Worm (Caenorhabditis elegans) whole organism, L3 larva: ENCODE data around the gene ZC132.3.
A peak's percentile ranks its signal among the peaks of the same experiment; 100 is the strongest.

Source experiments
- R02D3.7 ChIP-seq: fragments of 150-350 bp; optimal IDR thresholded peaks from 2 replicates; lab custom pipeline; 2014; ENCODE audit warnings: missing biosample characterization, missing genetic modification characterization
- aly-2 ChIP-seq: fragments of 150-350 bp; optimal IDR thresholded peaks from 2 replicates; lab custom pipeline; 2014; ENCODE audit warnings: missing biosample characterization, missing genetic modification characterization
- ama-1 ChIP-seq: fragments of 150-350 bp; optimal IDR thresholded peaks from 2 replicates; lab custom pipeline; 2018
- ceh-16 ChIP-seq: sonication (generic microtip); optimal IDR thresholded peaks from 2 replicates; lab custom pipeline; 2017; ENCODE audit warnings: missing biosample characterization, missing genetic modification characterization
- ceh-28 ChIP-seq: fragments of 150-350 bp; optimal IDR thresholded peaks from 2 replicates; lab custom pipeline; 2014; ENCODE audit warnings: missing biosample characterization, missing genetic modification reagents, missing genetic modification characterization
- ceh-82 ChIP-seq: fragments of 150-350 bp; optimal IDR thresholded peaks from 2 replicates; lab custom pipeline; 2014; ENCODE audit warnings: missing biosample characterization, missing genetic modification characterization
- ceh-9 ChIP-seq: sonication (generic microtip); optimal IDR thresholded peaks from 2 replicates; lab custom pipeline; 2018; ENCODE audit warnings: missing biosample characterization, missing genetic modification characterization
- daf-12 ChIP-seq: fragments of 150-350 bp; optimal IDR thresholded peaks from 2 replicates; lab custom pipeline; 2014; ENCODE audit warnings: missing biosample characterization, missing genetic modification reagents, missing genetic modification characterization
- egl-27 ChIP-seq: sonication (generic microtip); optimal IDR thresholded peaks from 4 replicates; lab custom pipeline; 2017; ENCODE audit warnings: missing biosample characterization, missing genetic modification reagents, missing genetic modification characterization
- egl-5 ChIP-seq: fragments of 150-350 bp; optimal IDR thresholded peaks from 2 replicates; lab custom pipeline; 2017; ENCODE audit warnings: missing biosample characterization, missing genetic modification reagents, missing genetic modification characterization, inconsistent platforms
- elt-1 ChIP-seq: fragments of 150-350 bp; optimal IDR thresholded peaks from 2 replicates; lab custom pipeline; 2014; ENCODE audit warnings: missing biosample characterization, missing genetic modification characterization
- elt-2 ChIP-seq: sonication (generic microtip); optimal IDR thresholded peaks from 2 replicates; lab custom pipeline; 2016; ENCODE audit warnings: missing genetic modification reagents, mild to moderate bottlenecking, missing genetic modification characterization, missing compliant biosample characterization
- elt-3 ChIP-seq, 3 experiments: fragments of 150-350 bp in 1 of 3; sonication (generic microtip) in 2 of 3; optimal IDR thresholded peaks; 2 replicates in 2 of 3; 4 replicates in 1 of 3; lab custom pipeline; 2014 to 2017; ENCODE audit warnings: missing biosample characterization in 3 of 3, missing genetic modification characterization in 3 of 3
- fkh-10 ChIP-seq: sonication (generic microtip); optimal IDR thresholded peaks from 2 replicates; lab custom pipeline; 2017; ENCODE audit warnings: missing biosample characterization, missing genetic modification reagents, missing genetic modification characterization
- fkh-2 ChIP-seq: fragments of 150-350 bp; optimal IDR thresholded peaks from 2 replicates; lab custom pipeline; 2014; ENCODE audit warnings: missing biosample characterization, missing genetic modification reagents, missing genetic modification characterization
- hmg-11 ChIP-seq: sonication (generic microtip); optimal IDR thresholded peaks from 2 replicates; lab custom pipeline; 2016; ENCODE audit warnings: missing genetic modification characterization, missing compliant biosample characterization
- lin-39 ChIP-seq: fragments of 150-350 bp; optimal IDR thresholded peaks from 2 replicates; lab custom pipeline; 2018; ENCODE audit warnings: missing biosample characterization, missing genetic modification reagents, missing genetic modification characterization
- mml-1 ChIP-seq: fragments of 150-350 bp; sonication (generic microtip); optimal IDR thresholded peaks from 3 replicates; lab custom pipeline; 2014; ENCODE audit warnings: missing biosample characterization, missing genetic modification characterization
- nfya-1 ChIP-seq: sonication (generic microtip); optimal IDR thresholded peaks from 2 replicates; lab custom pipeline; 2017; ENCODE audit warnings: missing genetic modification characterization, mild to moderate bottlenecking, missing compliant biosample characterization, antibody characterized with exemption, moderate library complexity; ENCODE audit not compliant: insufficient read depth
- nhr-11 ChIP-seq: fragments of 150-350 bp; optimal IDR thresholded peaks from 2 replicates; lab custom pipeline; 2014; ENCODE audit warnings: missing biosample characterization, missing genetic modification characterization
- nhr-23 ChIP-seq: fragments of 150-350 bp; optimal IDR thresholded peaks from 2 replicates; lab custom pipeline; 2014; ENCODE audit warnings: missing biosample characterization, missing genetic modification reagents, missing genetic modification characterization
- nhr-237 ChIP-seq: fragments of 150-350 bp; optimal IDR thresholded peaks from 2 replicates; lab custom pipeline; 2014; ENCODE audit warnings: missing biosample characterization, missing genetic modification characterization
- nhr-28 ChIP-seq: fragments of 150-350 bp; optimal IDR thresholded peaks from 2 replicates; lab custom pipeline; 2014; ENCODE audit warnings: missing biosample characterization, missing genetic modification characterization
- nhr-43 ChIP-seq: sonication (generic microtip); optimal IDR thresholded peaks from 2 replicates; lab custom pipeline; 2016; ENCODE audit warnings: mild to moderate bottlenecking, missing genetic modification characterization, missing compliant biosample characterization; ENCODE audit not compliant: poor library complexity, severe bottlenecking
- nhr-67 ChIP-seq: fragments of 150-350 bp; optimal IDR thresholded peaks from 2 replicates; lab custom pipeline; 2014; ENCODE audit warnings: missing biosample characterization, missing genetic modification characterization
- nhr-76 ChIP-seq: fragments of 150-350 bp; sonication (generic microtip); optimal IDR thresholded peaks from 5 replicates; lab custom pipeline; 2014; ENCODE audit warnings: missing biosample characterization, missing genetic modification characterization
- nhr-77 ChIP-seq: fragments of 150-350 bp; optimal IDR thresholded peaks from 2 replicates; lab custom pipeline; 2014; ENCODE audit warnings: missing biosample characterization, missing genetic modification characterization
- pha-4 ChIP-seq: fragments of 150-350 bp; optimal IDR thresholded peaks from 2 replicates; lab custom pipeline; 2014; ENCODE audit warnings: missing biosample characterization, missing genetic modification reagents, missing genetic modification characterization
- pqm-1 ChIP-seq: fragments of 150-350 bp; optimal IDR thresholded peaks from 2 replicates; lab custom pipeline; 2017; ENCODE audit warnings: missing biosample characterization, missing genetic modification characterization, inconsistent platforms
- sea-2 ChIP-seq: fragments of 150-350 bp; sonication (generic microtip); optimal IDR thresholded peaks from 4 replicates; lab custom pipeline; 2014; ENCODE audit warnings: missing biosample characterization, missing genetic modification reagents, missing genetic modification characterization
- tbx-2 ChIP-seq: sonication (generic microtip); optimal IDR thresholded peaks from 2 replicates; lab custom pipeline; 2016; ENCODE audit warnings: mild to moderate bottlenecking, missing genetic modification characterization, missing compliant biosample characterization
- unc-39 ChIP-seq: sonication (generic microtip); optimal IDR thresholded peaks from 4 replicates; lab custom pipeline; 2017; ENCODE audit warnings: missing biosample characterization, missing genetic modification characterization
- zag-1 ChIP-seq: fragments of 150-350 bp; optimal IDR thresholded peaks from 2 replicates; lab custom pipeline; 2014; ENCODE audit warnings: missing biosample characterization, missing genetic modification characterization
- ztf-11 ChIP-seq: fragments of 150-350 bp; optimal IDR thresholded peaks from 2 replicates; lab custom pipeline; 2014; ENCODE audit warnings: missing biosample characterization, missing genetic modification characterization

The ZC132.3 gene

ce11 chrV:4330820-4331219, 31.2 kb upstream of the ZC132.3 start:
- TF ChIP-seq fkh-2 (no peak), R02D3.7 (tag; lab: Kevin White, UChicago) (no peak), nhr-77 (tag; lab: Kevin White, UChicago) (no peak), pqm-1 (no peak), nhr-237 (tag; lab: Kevin White, UChicago) (no peak), nhr-43 (tag; lab: Kevin White, UChicago) (no peak), sea-2 (GFP tag; lab: Kevin White, UChicago) (no peak), fkh-10 (GFP tag; lab: Kevin White, UChicago) (no peak), unc-39 (tag; lab: Kevin White, UChicago) (no peak), elt-1 (tag; lab: Kevin White, UChicago) (no peak), pha-4 (tag; lab: Kevin White, UChicago) (no peak), lin-39 (tag; lab: Kevin White, UChicago) (no peak), hmg-11 (tag; lab: Kevin White, UChicago) (no peak), tbx-2 (no peak), egl-5 (tag; lab: Kevin White, UChicago) (no peak)

ce11 chrV:4326841-4327240, 27.2 kb upstream of the ZC132.3 start, which contains the start of gene D2063.1:
Gene D2063.1, plus strand, starts transcription at chrV:4327121.
- TF ChIP-seq daf-12 (tag; lab: Kevin White, UChicago) (no peak), nhr-11 (tag; lab: Kevin White, UChicago) (peak; percentile 51)
- TF ChIP-seq, all 47 proteins: peak for 1

- TF ChIP-seq ztf-11 (tag; lab: Kevin White, UChicago), result no peak
- no peak for TF ChIP-seq nhr-76 (tag; lab: Kevin White, UChicago)
- TF ChIP-seq fkh-2, result no peak
- TF ChIP-seq nhr-67 (tag; lab: Kevin White, UChicago), result no peak
- no peak for TF ChIP-seq zag-1 (tag; lab: Kevin White, UChicago)
- TF ChIP-seq elt-3 (tag; optimal IDR thresholded peaks at IDR 0.05; lab: Kevin White, UChicago), result no peak
- TF ChIP-seq nfya-1 (tag; lab: Kevin White, UChicago), result no peak
- peak; percentile 56 for TF ChIP-seq pha-4 (tag; lab: Kevin White, UChicago)
- no peak for TF ChIP-seq sea-2 (GFP tag; lab: Kevin White, UChicago)
Observed at ce11 chrV:4325415-4325814, 25.8 kb upstream of the ZC132.3 start, which contains the start of gene nhr-125. Gene nhr-125, minus strand, starts transcription at chrV:4325515.

- TF ChIP-seq nhr-77 (tag; lab: Kevin White, UChicago) (no peak), fkh-2 (no peak), nhr-28 (tag; lab: Kevin White, UChicago) (no peak)
- TF ChIP-seq, all 47 proteins: peak for 0
Observed at ce11 chrV:4322706-4323105, 23.1 kb upstream of the ZC132.3 start, which contains the start of gene R02D1.2. Gene R02D1.2, minus strand, starts transcription at chrV:4322806.

- TF ChIP-seq nhr-67 (tag; lab: Kevin White, UChicago) (no peak), elt-3 (tag; optimal IDR thresholded peaks at IDR 0.05; lab: Kevin White, UChicago) (no peak), lin-39 (tag; lab: Kevin White, UChicago) (no peak), aly-2 (tag; lab: Kevin White, UChicago) (no peak), nhr-23 (tag; lab: Kevin White, UChicago) (no peak), R02D3.7 (tag; lab: Kevin White, UChicago) (no peak), egl-5 (tag; lab: Kevin White, UChicago) (no peak), ceh-28 (tag; lab: Kevin White, UChicago) (no peak), nhr-77 (tag; lab: Kevin White, UChicago) (no peak), nhr-11 (tag; lab: Kevin White, UChicago) (no peak), ceh-82 (tag; lab: Kevin White, UChicago) (no peak), mml-1 (tag; lab: Kevin White, UChicago) (no peak), ceh-16 (no peak), fkh-2 (no peak), nfya-1 (tag; lab: Kevin White, UChicago) (no peak), pha-4 (tag; lab: Kevin White, UChicago) (no peak), egl-27 (tag; lab: Kevin White, UChicago) (no peak), ceh-9 (tag; lab: Kevin White, UChicago) (no peak), ama-1 (lab: Kevin White, UChicago) (no peak), elt-2 (tag; lab: Kevin White, UChicago) (no peak)
- TF ChIP-seq, all 47 proteins: peak for 0
Observed at ce11 chrV:4319867-4320266, 20.2 kb upstream of the ZC132.3 start, which contains the start of gene ZC132.9. Gene ZC132.9, minus strand, starts transcription at chrV:4319967.
